Fruit fly (Drosophila melanogaster) whole organism, prepupa: ENCODE results near the gene ND-B14.5B.
A peak's percentile ranks its signal among the peaks of the same experiment; 100 is the strongest.

Experiments used
- CG10669 ChIP-seq: fragments of 200-800 bp; sonication (Bioruptor generic); optimal IDR thresholded peaks from 3 replicates; lab custom pipeline; 2018; ENCODE audit warnings: missing biosample characterization, mild to moderate bottlenecking, missing genetic modification characterization, moderate library complexity
- CG11294 ChIP-seq: fragments of 200-800 bp; sonication (Bioruptor generic); IDR thresholded peaks from 2 replicates; pipeline ENCODE4 v1.3.6; 2022; ENCODE audit warnings: missing biosample characterization, missing genetic modification characterization
- CG11762 ChIP-seq: fragments of 200-800 bp; sonication (Bioruptor generic); optimal IDR thresholded peaks from 3 replicates; lab custom pipeline; 2016; ENCODE audit warnings: missing biosample characterization, missing genetic modification characterization; ENCODE audit not compliant: insufficient read depth
- CG11902 ChIP-seq: fragments of 200-800 bp; sonication (Bioruptor generic); optimal IDR thresholded peaks from 3 replicates; lab custom pipeline; 2016; ENCODE audit warnings: missing biosample characterization, missing genetic modification characterization
- CG15336 ChIP-seq: fragments of 200-800 bp; sonication (Bioruptor generic); IDR thresholded peaks from 2 replicates; pipeline ENCODE4 v1.3.6; 2022; ENCODE audit warnings: missing biosample characterization, missing genetic modification characterization
- CG1621 ChIP-seq: fragments of 200-800 bp; sonication (Bioruptor generic); optimal IDR thresholded peaks from 3 replicates; lab custom pipeline; 2018; ENCODE audit warnings: missing biosample characterization, mild to moderate bottlenecking, missing genetic modification characterization
- CG16779 ChIP-seq: fragments of 200-800 bp; sonication (Bioruptor generic); optimal IDR thresholded peaks from 3 replicates; lab custom pipeline; 2017; ENCODE audit warnings: missing biosample characterization, mild to moderate bottlenecking, missing genetic modification characterization
- CG3032 ChIP-seq: fragments of 200-800 bp; optimal IDR thresholded peaks from 2 replicates; lab custom pipeline; 2019; ENCODE audit warnings: missing biosample characterization, mild to moderate bottlenecking, missing genetic modification characterization, moderate library complexity
- CG31627 ChIP-seq: fragments of 200-800 bp; sonication (Bioruptor generic); optimal IDR thresholded peaks from 3 replicates; lab custom pipeline; 2016; ENCODE audit warnings: missing biosample characterization, missing genetic modification characterization
- CG32006 ChIP-seq: fragments of 200-800 bp; sonication (Bioruptor generic); optimal IDR thresholded peaks from 3 replicates; lab custom pipeline; 2017; ENCODE audit warnings: missing biosample characterization, mild to moderate bottlenecking, missing genetic modification characterization
- CG34406 ChIP-seq: fragments of 200-800 bp; sonication (Bioruptor generic); optimal IDR thresholded peaks from 3 replicates; lab custom pipeline; 2016; ENCODE audit warnings: missing biosample characterization, missing genetic modification characterization
- CG3919 ChIP-seq: fragments of 200-800 bp; sonication (Bioruptor generic); optimal IDR thresholded peaks from 3 replicates; lab custom pipeline; 2016; ENCODE audit warnings: missing biosample characterization, missing genetic modification characterization
- CG6163 ChIP-seq: fragments of 200-800 bp; sonication (Bioruptor generic); IDR thresholded peaks from 3 replicates; pipeline ENCODE4 v1.3.6; 2022; ENCODE audit warnings: missing biosample characterization, missing genetic modification characterization
- CG6276 ChIP-seq: fragments of 200-800 bp; sonication (Bioruptor generic); optimal IDR thresholded peaks from 2 replicates; lab custom pipeline; 2017; ENCODE audit warnings: missing biosample characterization, mild to moderate bottlenecking, missing genetic modification characterization
- CG6792 ChIP-seq: fragments of 200-800 bp; sonication (Bioruptor generic); optimal IDR thresholded peaks from 3 replicates; lab custom pipeline; 2016; ENCODE audit warnings: missing biosample characterization, missing genetic modification characterization
- CG6808 ChIP-seq: fragments of 200-800 bp; sonication (Bioruptor generic); optimal IDR thresholded peaks from 3 replicates; lab custom pipeline; 2017; ENCODE audit warnings: missing biosample characterization, missing genetic modification characterization, mild to moderate bottlenecking, moderate library complexity, missing genetic modification reagents
- CG6854 ChIP-seq: fragments of 200-800 bp; sonication (Bioruptor generic); optimal IDR thresholded peaks from 2 replicates; lab custom pipeline; 2017; ENCODE audit warnings: missing biosample characterization, mild to moderate bottlenecking, missing genetic modification characterization
- CG8119 ChIP-seq: fragments of 200-800 bp; sonication (Bioruptor generic); IDR thresholded peaks from 3 replicates; pipeline ENCODE4 v1.3.6; 2022; ENCODE audit warnings: missing biosample characterization, missing genetic modification characterization
- CG8319 ChIP-seq: fragments of 200-800 bp; sonication (Bioruptor generic); optimal IDR thresholded peaks from 3 replicates; lab custom pipeline; 2016; ENCODE audit warnings: missing biosample characterization, missing genetic modification characterization
- CG8632 ChIP-seq: fragments of 200-800 bp; sonication (Bioruptor generic); optimal IDR thresholded peaks from 3 replicates; lab custom pipeline; 2016; ENCODE audit warnings: missing biosample characterization, missing genetic modification characterization
- CG9139 ChIP-seq: fragments of 200-800 bp; sonication (Bioruptor generic); optimal IDR thresholded peaks from 3 replicates; lab custom pipeline; 2017; ENCODE audit warnings: missing biosample characterization, mild to moderate bottlenecking, missing genetic modification characterization
- Eip75B ChIP-seq: fragments of 200-800 bp; sonication (Bioruptor generic); optimal IDR thresholded peaks from 3 replicates; lab custom pipeline; 2016; ENCODE audit warnings: missing biosample characterization, missing genetic modification characterization
- Eip78C ChIP-seq: fragments of 200-800 bp; sonication (Bioruptor generic); peaks from one replicate; lab custom pipeline; 2016; ENCODE audit warnings: missing biosample characterization, missing genetic modification characterization
- Eip93F ChIP-seq: fragments of 200-800 bp; sonication (Bioruptor generic); optimal IDR thresholded peaks from 2 replicates; lab custom pipeline; 2016; ENCODE audit warnings: missing biosample characterization, mild to moderate bottlenecking, missing genetic modification characterization
- Ets96B ChIP-seq: fragments of 200-800 bp; optimal IDR thresholded peaks from 2 replicates; lab custom pipeline; 2019; ENCODE audit warnings: missing biosample characterization, mild to moderate bottlenecking, missing genetic modification characterization, moderate library complexity
- Gug ChIP-seq: fragments of 200-800 bp; sonication (Bioruptor generic); IDR thresholded peaks from 2 replicates; pipeline ENCODE4 v1.3.6; 2022; ENCODE audit warnings: missing biosample characterization, missing genetic modification characterization
- Hr38 ChIP-seq: sonication (Bioruptor generic); optimal IDR thresholded peaks from 2 replicates; lab custom pipeline; 2016; ENCODE audit warnings: missing biosample characterization, missing genetic modification characterization
- Hr4 ChIP-seq: fragments of 200-800 bp; sonication (Bioruptor generic); optimal IDR thresholded peaks from 3 replicates; lab custom pipeline; 2016; ENCODE audit warnings: missing biosample characterization, missing genetic modification characterization
- Lpt ChIP-seq: fragments of 200-800 bp; sonication (Bioruptor generic); optimal IDR thresholded peaks from 3 replicates; lab custom pipeline; 2016; ENCODE audit warnings: missing biosample characterization, missing genetic modification characterization
- Met ChIP-seq: fragments of 200-800 bp; sonication (Bioruptor generic); optimal IDR thresholded peaks from 3 replicates; lab custom pipeline; 2016; ENCODE audit warnings: missing biosample characterization, missing genetic modification characterization
- Smox ChIP-seq: fragments of 200-800 bp; sonication (Bioruptor generic); optimal IDR thresholded peaks from 3 replicates; lab custom pipeline; 2016; ENCODE audit warnings: missing biosample characterization, missing genetic modification characterization
- Sox102F ChIP-seq: fragments of 200-800 bp; sonication (Bioruptor generic); optimal IDR thresholded peaks from 2 replicates; lab custom pipeline; 2016; ENCODE audit warnings: missing biosample characterization, mild to moderate bottlenecking, missing genetic modification characterization
- achi ChIP-seq: fragments of 200-800 bp; sonication (Bioruptor generic); optimal IDR thresholded peaks from 3 replicates; lab custom pipeline; 2016; ENCODE audit warnings: missing biosample characterization, missing genetic modification characterization
- acj6 ChIP-seq: fragments of 200-800 bp; sonication (Bioruptor generic); optimal IDR thresholded peaks from 3 replicates; lab custom pipeline; 2016; ENCODE audit warnings: missing biosample characterization, missing genetic modification characterization
- cyc ChIP-seq: fragments of 200-800 bp; sonication (Bioruptor generic); optimal IDR thresholded peaks from 3 replicates; lab custom pipeline; 2016; ENCODE audit warnings: missing biosample characterization, missing genetic modification characterization
- dac ChIP-seq: fragments of 200-800 bp; sonication (Bioruptor generic); optimal IDR thresholded peaks from 2 replicates; lab custom pipeline; 2017; ENCODE audit warnings: missing biosample characterization, mild to moderate bottlenecking, missing genetic modification characterization
- dsx ChIP-seq: fragments of 200-800 bp; optimal IDR thresholded peaks from 3 replicates; lab custom pipeline; 2019; ENCODE audit warnings: missing biosample characterization, mild to moderate bottlenecking, missing genetic modification characterization, moderate library complexity; ENCODE audit not compliant: poor library complexity, severe bottlenecking
- eg ChIP-seq: fragments of 200-800 bp; sonication (Bioruptor generic); IDR thresholded peaks from 3 replicates; pipeline ENCODE4 v1.3.6; 2022; ENCODE audit warnings: missing biosample characterization, missing genetic modification characterization
- esn ChIP-seq: fragments of 200-800 bp; sonication (Bioruptor generic); optimal IDR thresholded peaks from 2 replicates; lab custom pipeline; 2016; ENCODE audit warnings: missing biosample characterization, mild to moderate bottlenecking, missing genetic modification characterization, moderate library complexity
- fd59A ChIP-seq: fragments of 200-800 bp; sonication (Bioruptor generic); optimal IDR thresholded peaks from 2 replicates; lab custom pipeline; 2017; ENCODE audit warnings: missing biosample characterization, mild to moderate bottlenecking, missing genetic modification characterization, missing genetic modification reagents
- fd85E ChIP-seq: fragments of 200-800 bp; sonication (Bioruptor generic); optimal IDR thresholded peaks from 3 replicates; lab custom pipeline; 2016; ENCODE audit warnings: missing biosample characterization, missing genetic modification characterization
- fkh ChIP-seq: fragments of 200-800 bp; sonication (Bioruptor generic); optimal IDR thresholded peaks from 3 replicates; lab custom pipeline; 2017; ENCODE audit warnings: missing biosample characterization, mild to moderate bottlenecking, missing genetic modification characterization, moderate library complexity
- lz ChIP-seq: fragments of 200-800 bp; sonication (Bioruptor generic); optimal IDR thresholded peaks from 3 replicates; lab custom pipeline; 2016; ENCODE audit warnings: missing biosample characterization, missing genetic modification characterization
- net ChIP-seq: fragments of 200-800 bp; sonication (Bioruptor generic); optimal IDR thresholded peaks from 3 replicates; lab custom pipeline; 2016; ENCODE audit warnings: missing biosample characterization, missing genetic modification characterization
- ss ChIP-seq, 2 experiments: fragments of 200-800 bp; sonication (Bioruptor generic); optimal IDR thresholded peaks; 2 replicates in 1 of 2; 3 replicates in 1 of 2; lab custom pipeline; 2017 to 2018; ENCODE audit warnings: mild to moderate bottlenecking in 2 of 2, missing biosample characterization in 2 of 2, missing genetic modification characterization in 2 of 2, moderate library complexity in 1 of 2
- topi ChIP-seq: fragments of 200-800 bp; sonication (Bioruptor generic); optimal IDR thresholded peaks from 3 replicates; lab custom pipeline; 2016; ENCODE audit warnings: missing biosample characterization, missing genetic modification characterization
- vri ChIP-seq: fragments of 200-800 bp; sonication (Bioruptor generic); optimal IDR thresholded peaks from 3 replicates; lab custom pipeline; 2016; ENCODE audit warnings: missing biosample characterization, mild to moderate bottlenecking, missing genetic modification characterization

The ND-B14.5B gene

dm6 chr2L:3107988-3108678 lies 37.5 kb downstream of the ND-B14.5B start:
- no peak for TF ChIP-seq CG6792 (GFP tag; lab: Kevin White, UChicago)
- TF ChIP-seq Ets96B: no peak
- TF ChIP-seq fd85E (GFP tag; lab: Kevin White, UChicago): no peak
- no peak for TF ChIP-seq Sox102F
- TF ChIP-seq fkh: peak; percentile 61
- TF ChIP-seq eg (GFP tag; lab: Robert Waterston, UW): peak; percentile 25; the same call in 1 of the 3 replicates
- TF ChIP-seq CG8632 (GFP tag; lab: Kevin White, UChicago): no peak
- peak; percentile 40 for TF ChIP-seq Eip78C
- TF ChIP-seq lz (GFP tag; lab: Kevin White, UChicago): no peak
- 0 out of 2 replicates have a peak, but pooled peaks have one; percentile 9 for TF ChIP-seq CG15336 (GFP tag; lab: Robert Waterston, UW)
- no peak for TF ChIP-seq Gug
- no peak for TF ChIP-seq CG32006 (GFP tag; lab: Kevin White, UChicago)
- TF ChIP-seq CG16779 (tag; lab: Kevin White, UChicago): no peak
- TF ChIP-seq CG3919: no peak
- TF ChIP-seq dsx (GFP tag; lab: Kevin White, UChicago): peak; percentile 2
- TF ChIP-seq CG34406: no peak
- TF ChIP-seq CG6276 (GFP tag; lab: Kevin White, UChicago): no peak
- TF ChIP-seq ss (GFP tag; optimal IDR thresholded peaks at IDR 0.05; lab: Kevin White, UChicago): peak in 1 of 2 experiments; percentile 70

- peak; percentile 82 for TF ChIP-seq Met (GFP tag; lab: Kevin White, UChicago)
- TF ChIP-seq CG8632 (GFP tag; lab: Kevin White, UChicago): peak; percentile 79
- TF ChIP-seq Lpt (GFP tag; lab: Kevin White, UChicago): peak; percentile 74
- TF ChIP-seq Hr4 (GFP tag; lab: Kevin White, UChicago): peak; percentile 92
- TF ChIP-seq Eip75B (GFP tag; lab: Kevin White, UChicago): peak; percentile 81
- TF ChIP-seq fd59A (GFP tag; lab: Kevin White, UChicago): peak; percentile 55
- peak; percentile 88 for TF ChIP-seq Gug
- TF ChIP-seq CG6276 (GFP tag; lab: Kevin White, UChicago): peak; percentile 80
- TF ChIP-seq topi (GFP tag; lab: Kevin White, UChicago): peak; percentile 69
- TF ChIP-seq CG6808 (GFP tag; lab: Kevin White, UChicago): peak; percentile 70
- peak; percentile 81 for TF ChIP-seq CG31627 (GFP tag; lab: Kevin White, UChicago)
- no peak for TF ChIP-seq CG6854 (GFP tag; lab: Kevin White, UChicago)
- no peak for TF ChIP-seq CG9139 (GFP tag; lab: Kevin White, UChicago)
- no peak for TF ChIP-seq Hr38
- TF ChIP-seq CG1621 (tag; lab: Kevin White, UChicago): no peak
- TF ChIP-seq CG16779 (tag; lab: Kevin White, UChicago): peak; percentile 12
- peak; percentile 77 for TF ChIP-seq CG3032
- peak; percentile 36 for TF ChIP-seq Sox102F
- peak; percentile 89 for TF ChIP-seq CG15336 (GFP tag; lab: Robert Waterston, UW)
- peak; percentile 71 for TF ChIP-seq Smox
- TF ChIP-seq CG11902 (GFP tag; lab: Kevin White, UChicago): peak; percentile 69
- TF ChIP-seq CG11762 (GFP tag; lab: Kevin White, UChicago): peak; percentile 60
- TF ChIP-seq fkh: no peak
- peak; percentile 31 for TF ChIP-seq dac (GFP tag; lab: Kevin White, UChicago)
- peak; percentile 69 for TF ChIP-seq net
- TF ChIP-seq vri (GFP tag; lab: Kevin White, UChicago): no peak
- peak; percentile 81 for TF ChIP-seq acj6 (GFP tag; lab: Kevin White, UChicago)
- peak; percentile 65 for TF ChIP-seq fd85E (GFP tag; lab: Kevin White, UChicago)
- peak; percentile 78 for TF ChIP-seq CG10669 (GFP tag; lab: Kevin White, UChicago)
- TF ChIP-seq ss (GFP tag; optimal IDR thresholded peaks at IDR 0.05; lab: Kevin White, UChicago): peak; percentile 49 to 69
- TF ChIP-seq CG3919: peak; percentile 85
- TF ChIP-seq CG11294 (GFP tag; lab: Robert Waterston, UW): peak; percentile 84
- peak; percentile 88 for TF ChIP-seq CG6163
- TF ChIP-seq CG8119 (GFP tag; lab: Robert Waterston, UW): peak; percentile 83
- TF ChIP-seq CG32006 (GFP tag; lab: Kevin White, UChicago): peak; percentile 93
- TF ChIP-seq achi (GFP tag; lab: Kevin White, UChicago): peak; percentile 81
- peak; percentile 84 for TF ChIP-seq eg (GFP tag; lab: Robert Waterston, UW)
- no peak for TF ChIP-seq Eip93F (GFP tag; lab: Kevin White, UChicago)
- TF ChIP-seq esn (GFP tag; lab: Kevin White, UChicago): peak; percentile 55
- peak; percentile 69 for TF ChIP-seq CG8319
- peak; percentile 83 for TF ChIP-seq cyc (GFP tag; lab: Kevin White, UChicago)
Observed at dm6 chr2L:3105895-3106294, 39.8 kb downstream of the ND-B14.5B start.
